Fruit fly (Drosophila melanogaster) whole organism, pupa: ENCODE data around the gene Bacc.

Experiments
- CG13204 ChIP-seq: fragments of 200-800 bp; sonication (Bioruptor generic); optimal IDR thresholded peaks from 2 replicates; lab custom pipeline; 2018; ENCODE audit warnings: missing biosample characterization, mild to moderate bottlenecking, missing genetic modification characterization, moderate library complexity
- CG14655 ChIP-seq: fragments of 200-800 bp; sonication (Bioruptor generic); optimal IDR thresholded peaks from 3 replicates; lab custom pipeline; 2017; ENCODE audit warnings: mild to moderate bottlenecking, missing biosample characterization, missing genetic modification reagents, missing genetic modification characterization
- CG17806 ChIP-seq: fragments of 200-800 bp; sonication (Bioruptor generic); optimal IDR thresholded peaks from 2 replicates; lab custom pipeline; 2018; ENCODE audit warnings: missing biosample characterization, mild to moderate bottlenecking, missing genetic modification characterization, moderate library complexity
- CG32121 ChIP-seq: fragments of 200-800 bp; sonication (Bioruptor generic); IDR thresholded peaks from 2 replicates; pipeline ENCODE4 v1.3.6; 2022; ENCODE audit warnings: missing biosample characterization, missing genetic modification characterization
- CG9948 ChIP-seq: fragments of 200-800 bp; sonication (Bioruptor generic); optimal IDR thresholded peaks from 2 replicates; lab custom pipeline; 2018; ENCODE audit warnings: missing biosample characterization, mild to moderate bottlenecking, missing genetic modification characterization, moderate library complexity
- EcR ChIP-seq: fragments of 200-800 bp; sonication (Bioruptor generic); optimal IDR thresholded peaks from 3 replicates; lab custom pipeline; 2019; ENCODE audit warnings: missing biosample characterization, missing genetic modification characterization, mild to moderate bottlenecking, moderate library complexity, missing genetic modification reagents
- Ets98B ChIP-seq: fragments of 200-800 bp; sonication (Bioruptor generic); IDR thresholded peaks from 2 replicates; pipeline ENCODE4 v1.3.6; 2022; ENCODE audit warnings: missing biosample characterization, missing genetic modification characterization
- Pif1B ChIP-seq: fragments of 200-800 bp; sonication (Bioruptor generic); optimal IDR thresholded peaks from 3 replicates; lab custom pipeline; 2016; ENCODE audit warnings: missing biosample characterization, missing genetic modification characterization
- Snoo ChIP-seq: fragments of 200-800 bp; sonication (Bioruptor generic); optimal IDR thresholded peaks from 3 replicates; lab custom pipeline; 2017; ENCODE audit warnings: missing biosample characterization, mild to moderate bottlenecking, missing genetic modification characterization, inconsistent platforms
- fd96Ca ChIP-seq: fragments of 200-800 bp; sonication (Bioruptor generic); IDR thresholded peaks from 3 replicates; pipeline ENCODE4 v1.3.6; 2022; ENCODE audit warnings: missing biosample characterization, missing genetic modification characterization
- gl ChIP-seq: fragments of 200-800 bp; sonication (Bioruptor generic); optimal IDR thresholded peaks from 2 replicates; lab custom pipeline; 2018; ENCODE audit warnings: missing biosample characterization, mild to moderate bottlenecking, missing genetic modification characterization
- rn ChIP-seq: fragments of 200-800 bp; sonication (Bioruptor generic); IDR thresholded peaks from 2 replicates; pipeline ENCODE4 v1.3.6; 2022; ENCODE audit warnings: missing biosample characterization, missing genetic modification characterization

DNA sequence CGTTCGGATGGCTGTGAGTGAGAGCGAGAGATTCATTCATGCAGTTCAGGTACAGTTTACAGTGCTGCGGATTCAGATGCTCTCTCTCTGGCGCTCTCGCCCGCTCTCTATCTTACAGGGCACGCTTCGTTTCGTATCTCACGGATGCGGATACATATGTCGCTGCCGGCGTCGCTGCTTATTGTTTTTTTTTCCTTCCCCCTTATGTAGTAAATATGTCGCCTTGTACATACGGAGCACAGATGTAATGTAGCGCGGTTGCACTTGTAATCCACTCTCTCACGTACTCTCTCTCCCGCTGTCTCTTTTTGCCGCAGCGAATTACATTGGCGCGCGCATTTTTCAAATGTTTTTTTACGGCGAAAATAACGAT, 3.1 kb downstream of the Bacc start:
- TF ChIP-seq EcR (peak; percentile 72), CG13204 (no peak), Ets98B (GFP tag; lab: Robert Waterston, UW) (no peak), CG32121 (GFP tag; lab: Robert Waterston, UW) (no peak), CG14655 (GFP tag; lab: Kevin White, UChicago) (no peak), CG9948 (tag; lab: Kevin White, UChicago) (no peak), gl (tag; lab: Kevin White, UChicago) (peak; percentile 61), Snoo (tag; lab: Kevin White, UChicago) (no peak), fd96Ca (GFP tag; lab: Robert Waterston, UW) (no peak), Pif1B (GFP tag; lab: Kevin White, UChicago) (peak; percentile 72), rn (GFP tag; lab: Robert Waterston, UW) (no peak), CG17806 (tag; lab: Kevin White, UChicago) (no peak)
